Fruit fly (Drosophila melanogaster): ENCODE results near the gene Task7.

Gene Task7

DNA sequence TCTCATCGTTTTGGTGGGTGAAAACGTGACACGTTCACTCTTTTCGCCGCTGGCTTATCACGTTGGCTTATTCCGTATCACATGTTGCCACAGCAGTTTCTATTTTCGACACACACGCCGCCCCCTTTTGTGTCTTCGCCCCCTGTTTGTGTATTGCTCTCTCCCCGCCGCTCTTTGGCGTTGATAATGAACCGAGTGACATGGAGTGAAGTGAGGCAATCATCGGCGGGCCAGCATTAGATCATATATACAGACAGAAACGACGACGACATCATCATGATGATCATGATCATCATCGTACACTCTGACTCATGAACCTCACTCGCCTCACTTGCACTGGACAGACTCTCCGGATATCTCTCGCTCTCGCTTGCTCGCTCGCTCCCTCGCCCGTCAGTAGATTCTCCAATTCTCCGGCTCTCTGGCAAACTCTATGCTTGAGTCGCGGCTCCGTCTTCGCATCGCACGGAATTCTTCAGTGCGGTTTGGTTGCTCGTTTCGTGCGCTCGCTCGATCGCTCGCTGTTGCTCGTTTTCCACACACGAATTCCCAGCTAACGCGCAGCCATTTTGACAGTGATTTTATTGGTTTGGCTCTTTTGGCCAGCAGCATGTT is 24.4 kb upstream of the Task7 start (continued):
- no peak for TF ChIP-seq Dip2 (GFP tag; IDR thresholded peaks at IDR 0.05)
- TF ChIP-seq CG10267 (tag; optimal IDR thresholded peaks at IDR 0.05) = no peak
- no peak for TF ChIP-seq CG7271 (tag; optimal IDR thresholded peaks at IDR 0.05)
- no peak for TF ChIP-seq rib (GFP tag; IDR thresholded peaks at IDR 0.05)
- TF ChIP-seq CG12744 (GFP tag; optimal IDR thresholded peaks at IDR 0.05) = no peak
- TF ChIP-seq fru (optimal IDR thresholded peaks at IDR 0.05) = no peak
- no peak; the same call in 1 of the 2 replicates for TF ChIP-seq amos (GFP tag; IDR thresholded peaks at IDR 0.05; ENCODE audit: partially characterized antibody)
- TF ChIP-seq Sin3A (optimal IDR thresholded peaks at IDR 0.05) = no peak
- TF ChIP-seq kah (GFP tag; optimal IDR thresholded peaks at IDR 0.05) = peak; percentile 38
- TF ChIP-seq Doc2 (GFP tag; IDR thresholded peaks at IDR 0.05) = no peak

DNA sequence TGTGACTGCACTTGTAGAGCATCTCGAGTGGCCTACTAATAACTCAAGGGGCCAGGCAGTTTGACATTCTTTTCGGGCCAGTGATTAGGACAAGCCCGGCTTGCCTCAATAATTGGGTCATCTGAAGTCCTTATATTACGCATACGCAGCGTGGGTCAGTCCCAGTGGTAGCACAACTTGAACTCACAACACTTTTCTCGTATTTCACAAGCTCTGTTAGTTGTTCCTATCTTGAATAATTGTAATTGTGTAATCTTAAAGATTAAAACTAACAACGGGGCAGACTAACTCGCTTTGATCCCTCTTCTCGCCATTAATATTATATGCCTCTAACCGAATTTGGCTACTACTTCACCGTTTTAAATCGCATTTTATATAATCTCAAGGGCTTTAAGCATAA is 23.8 kb upstream of the Task7 start:
- peak; percentile 53 for TF ChIP-seq sens (GFP tag)
- peak; percentile 78 for TF ChIP-seq Ets65A (GFP tag)
- no peak for TF ChIP-seq CG17328 (GFP tag; IDR thresholded peaks at IDR 0.05)

DNA sequence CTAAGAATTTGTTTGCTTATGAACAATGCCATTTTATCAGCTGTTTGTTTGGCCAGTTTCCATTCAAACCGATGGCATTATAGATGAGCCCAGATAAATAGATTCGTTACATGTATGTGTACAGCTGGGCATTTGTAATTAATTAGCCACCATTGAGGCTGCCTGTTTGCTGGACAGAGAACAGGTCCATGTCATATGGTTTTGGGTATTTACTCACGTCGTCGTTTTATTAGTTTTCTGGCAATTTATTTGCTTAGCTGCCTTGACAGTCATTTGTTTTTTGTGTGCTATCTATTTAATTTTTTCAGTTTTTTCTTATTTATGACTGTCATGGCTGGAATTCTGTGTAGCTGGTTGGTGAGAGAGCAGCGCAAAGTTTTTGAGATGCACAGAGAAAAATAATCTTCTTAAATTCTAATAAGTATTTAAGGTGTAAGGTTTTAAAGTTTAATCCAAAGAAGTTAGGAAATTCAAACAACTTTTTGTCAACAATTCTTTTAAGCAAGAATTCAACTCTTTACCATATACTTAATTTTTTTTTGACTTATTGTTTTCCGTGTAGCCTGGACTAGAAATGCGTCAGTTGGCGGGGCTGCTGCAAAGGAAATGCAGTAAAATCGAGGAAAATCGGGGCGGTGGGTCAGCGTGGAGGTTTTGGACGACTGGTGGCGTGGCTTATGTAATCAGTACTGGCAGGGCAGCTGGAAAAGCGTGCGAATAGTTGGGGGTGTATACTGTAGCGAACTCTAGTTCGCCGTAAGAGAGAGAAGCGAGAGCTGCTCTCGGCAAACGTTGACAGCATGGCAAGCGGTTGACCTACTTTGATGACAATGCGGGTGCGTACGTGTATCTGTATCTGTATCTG is 22.7 kb upstream of the Task7 start:
- TF ChIP-seq Poxn (GFP tag; IDR thresholded peaks at IDR 0.05) (peak; percentile 68), B-H1 (GFP tag; IDR thresholded peaks at IDR 0.05) (peak; percentile 88; the same call in 2 of the 3 replicates), CG2889 (GFP tag; IDR thresholded peaks at IDR 0.05) (peak; percentile 85), CG3163 (GFP tag; optimal IDR thresholded peaks at IDR 0.05) (peak; percentile 44), tup (GFP tag; optimal IDR thresholded peaks at IDR 0.05) (peak; percentile 60), jumu (GFP tag; optimal IDR thresholded peaks at IDR 0.05) (peak; percentile 78), CG15696 (tag; optimal IDR thresholded peaks at IDR 0.05) (peak; percentile 59), bigmax (GFP tag; optimal IDR thresholded peaks at IDR 0.05) (no peak), mam (GFP tag; optimal IDR thresholded peaks at IDR 0.05) (peak; percentile 83), inv (GFP tag; IDR thresholded peaks at IDR 0.05; ENCODE audit: partially characterized antibody) (no peak), D19A (tag; optimal IDR thresholded peaks at IDR 0.05) (peak; percentile 81), Gsc (GFP tag; IDR thresholded peaks at IDR 0.05) (no peak; the same call in 1 of the 2 replicates), phol (tag; optimal IDR thresholded peaks at IDR 0.05) (peak; percentile 88), gcm2 (GFP tag; optimal IDR thresholded peaks at IDR 0.05) (peak; percentile 51), CG17912 (GFP tag; optimal IDR thresholded peaks at IDR 0.05) (peak; percentile 9), ranshi (GFP tag; IDR thresholded peaks at IDR 0.05) (peak; percentile 88; the same call in 1 of the 2 replicates), CG7839 (tag; optimal IDR thresholded peaks at IDR 0.05) (peak; percentile 84), CG14014 (GFP tag; IDR thresholded peaks at IDR 0.05) (peak; percentile 91), tx (GFP tag; optimal IDR thresholded peaks at IDR 0.05) (peak; percentile 63), Mad (GFP tag; optimal IDR thresholded peaks at IDR 0.05) (peak; percentile 71), zfh2 (GFP tag; optimal IDR thresholded peaks at IDR 0.05) (peak; percentile 49), CG2120 (GFP tag; optimal IDR thresholded peaks at IDR 0.05) (peak; percentile 92), CG7745 (tag; optimal IDR thresholded peaks at IDR 0.05) (no peak), dysf (GFP tag; IDR thresholded peaks at IDR 0.05) (peak; percentile 92), br (optimal IDR thresholded peaks at IDR 0.05) (no peak), eyg (GFP tag; optimal IDR thresholded peaks at IDR 0.05) (peak; percentile 67), Fer1 (GFP tag; optimal IDR thresholded peaks at IDR 0.05) (peak; percentile 86), Blimp-1 (GFP tag; optimal IDR thresholded peaks at IDR 0.05) (peak; percentile 85), CG5953 (GFP tag; IDR thresholded peaks at IDR 0.05) (peak; percentile 68), E2f2 (GFP tag; IDR thresholded peaks at IDR 0.05) (peak; percentile 74), Trl (optimal IDR thresholded peaks at IDR 0.05) (peak; percentile 39 to 43), Trl (GFP tag; optimal IDR thresholded peaks at IDR 0.05) (peak; percentile 78), Camta (GFP tag; optimal IDR thresholded peaks at IDR 0.05) (peak; percentile 79), trh (GFP tag; optimal IDR thresholded peaks at IDR 0.05) (peak; percentile 72), CG12659 (GFP tag; optimal IDR thresholded peaks at IDR 0.05) (peak; percentile 90)

Measured in whole organism, embryonic.